Fruit fly (Drosophila melanogaster) whole organism, embryonic: ENCODE measurements around the gene CG13949.

ENCODE experiments used
- CG10366 ChIP-seq: fragments of 200-800 bp; sonication (Bioruptor generic); IDR thresholded peaks from 2 replicates; pipeline ENCODE4 v1.3.6; 2022; ENCODE audit warnings: missing biosample characterization, missing genetic modification characterization
- CG11093 ChIP-seq: fragments of 200-800 bp; sonication (Bioruptor generic); IDR thresholded peaks from 3 replicates; pipeline ENCODE4 v1.3.6; 2022; ENCODE audit warnings: missing biosample characterization, missing genetic modification characterization
- CG12744 ChIP-seq: fragments of 200-800 bp; sonication (Bioruptor generic); optimal IDR thresholded peaks from 2 replicates; lab custom pipeline; 2016; ENCODE audit warnings: missing biosample characterization, missing genetic modification characterization
- CG14860 ChIP-seq: fragments of 200-800 bp; sonication (Bioruptor generic); IDR thresholded peaks from 3 replicates; pipeline ENCODE4 v1.3.6; 2022; ENCODE audit warnings: missing biosample characterization, missing genetic modification characterization; ENCODE audit not compliant: partially characterized antibody
- CG1603 ChIP-seq: fragments of 200-800 bp; sonication (Bioruptor generic); optimal IDR thresholded peaks from 2 replicates; lab custom pipeline; 2019; ENCODE audit warnings: missing biosample characterization, mild to moderate bottlenecking, missing genetic modification characterization, moderate library complexity
- CG17385 ChIP-seq: fragments of 200-800 bp; sonication (Bioruptor generic); optimal IDR thresholded peaks from 3 replicates; lab custom pipeline; 2018; ENCODE audit warnings: missing biosample characterization, mild to moderate bottlenecking, missing genetic modification characterization
- CG18011 ChIP-seq: fragments of 200-800 bp; sonication (Bioruptor generic); optimal IDR thresholded peaks from 2 replicates; lab custom pipeline; 2017; ENCODE audit warnings: missing biosample characterization, missing genetic modification characterization, mild to moderate bottlenecking, moderate library complexity, missing genotype
- CG18262 ChIP-seq: fragments of 200-800 bp; optimal IDR thresholded peaks from 3 replicates; lab custom pipeline; 2019; ENCODE audit warnings: missing biosample characterization, mild to moderate bottlenecking, missing genetic modification characterization, moderate library complexity
- CG2712 ChIP-seq: fragments of 200-800 bp; optimal IDR thresholded peaks from 3 replicates; lab custom pipeline; 2019; ENCODE audit warnings: missing biosample characterization, mild to moderate bottlenecking, missing genetic modification characterization, moderate library complexity
- CG33557 ChIP-seq: fragments of 200-800 bp; sonication (Bioruptor generic); optimal IDR thresholded peaks from 2 replicates; lab custom pipeline; 2019; ENCODE audit warnings: missing biosample characterization, mild to moderate bottlenecking, missing genetic modification characterization, moderate library complexity
- CG42726 ChIP-seq: fragments of 200-800 bp; sonication (Bioruptor generic); IDR thresholded peaks from 2 replicates; pipeline ENCODE4 v1.3.6; 2022; ENCODE audit warnings: missing biosample characterization, missing genetic modification characterization; ENCODE audit not compliant: partially characterized antibody
- CG4424 ChIP-seq: fragments of 200-800 bp; sonication (Bioruptor generic); optimal IDR thresholded peaks from 3 replicates; lab custom pipeline; 2016; ENCODE audit warnings: missing biosample characterization, missing genetic modification characterization
- CG6683 ChIP-seq: fragments of 200-800 bp; sonication (Bioruptor generic); optimal IDR thresholded peaks from 2 replicates; lab custom pipeline; 2017; ENCODE audit warnings: missing biosample characterization, mild to moderate bottlenecking, missing genetic modification characterization, missing genetic modification reagents
- CG6765 ChIP-seq: fragments of 200-800 bp; sonication (Bioruptor generic); optimal IDR thresholded peaks from 3 replicates; lab custom pipeline; 2017; ENCODE audit warnings: missing biosample characterization, mild to moderate bottlenecking, missing genetic modification characterization
- CG7372 ChIP-seq: fragments of 200-800 bp; sonication (Bioruptor generic); IDR thresholded peaks from 2 replicates; pipeline ENCODE4 v1.3.6; 2022; ENCODE audit warnings: missing biosample characterization, missing genetic modification characterization
- CG7786 ChIP-seq: fragments of 200-800 bp; sonication (Bioruptor generic); optimal IDR thresholded peaks from 2 replicates; lab custom pipeline; 2016; ENCODE audit warnings: missing biosample characterization, missing genetic modification characterization
- CG9727 ChIP-seq: fragments of 200-800 bp; sonication (Bioruptor generic); optimal IDR thresholded peaks from 3 replicates; lab custom pipeline; 2017; ENCODE audit warnings: missing biosample characterization, mild to moderate bottlenecking, missing genetic modification characterization
- CrebB ChIP-seq: fragments of 200-800 bp; sonication (Bioruptor generic); optimal IDR thresholded peaks from 3 replicates; lab custom pipeline; 2018; ENCODE audit warnings: missing biosample characterization, mild to moderate bottlenecking, missing genetic modification characterization
- Drgx ChIP-seq: fragments of 200-800 bp; sonication (Bioruptor generic); IDR thresholded peaks from 2 replicates; pipeline ENCODE4 v1.3.6; 2022; ENCODE audit warnings: missing biosample characterization, missing genetic modification characterization
- Ets97D ChIP-seq: fragments of 200-800 bp; sonication (Bioruptor generic); optimal IDR thresholded peaks from 3 replicates; lab custom pipeline; 2016; ENCODE audit warnings: missing biosample characterization, missing genetic modification characterization
- Fer1 ChIP-seq: fragments of 200-800 bp; sonication (Bioruptor generic); optimal IDR thresholded peaks from 2 replicates; lab custom pipeline; 2017; ENCODE audit warnings: missing biosample characterization, mild to moderate bottlenecking, missing genetic modification characterization
- Hr39 ChIP-seq: fragments of >200 bp; optimal IDR thresholded peaks from 2 replicates; lab custom pipeline; 2017
- Hr78 ChIP-seq, 2 experiments: fragments of 200-800 bp in 1 of 2; fragments of >200 bp in 1 of 2; sonication (Bioruptor generic) in 1 of 2; optimal IDR thresholded peaks; 2 replicates each; lab custom pipeline; 2017 to 2019; ENCODE audit warnings: missing biosample characterization in 2 of 2, missing genetic modification characterization in 2 of 2, mild to moderate bottlenecking in 1 of 2, moderate library complexity in 1 of 2
- Hsf ChIP-seq: fragments of 200-800 bp; sonication (Bioruptor generic); optimal IDR thresholded peaks from 3 replicates; lab custom pipeline; 2016; ENCODE audit warnings: missing biosample characterization, missing genetic modification characterization
- Jarid2 ChIP-seq: fragments of 200-800 bp; sonication (Bioruptor generic); optimal IDR thresholded peaks from 3 replicates; lab custom pipeline; 2017; ENCODE audit warnings: mild to moderate bottlenecking, missing biosample characterization, missing genetic modification reagents, missing genetic modification characterization
- Mad ChIP-seq: fragments of 200-800 bp; sonication (Bioruptor generic); optimal IDR thresholded peaks from 2 replicates; lab custom pipeline; 2016; ENCODE audit warnings: missing biosample characterization, missing genetic modification characterization
- Nf-YA ChIP-seq: fragments of 200-800 bp; sonication (Bioruptor generic); IDR thresholded peaks from 2 replicates; pipeline ENCODE4 v1.3.6; 2022; ENCODE audit warnings: missing biosample characterization, missing genetic modification characterization
- Oaz ChIP-seq: fragments of 200-800 bp; sonication (Bioruptor generic); IDR thresholded peaks from 2 replicates; pipeline ENCODE4 v1.3.6; 2022; ENCODE audit warnings: missing biosample characterization, missing genetic modification characterization
- PHDP ChIP-seq: fragments of 200-800 bp; sonication (Bioruptor generic); optimal IDR thresholded peaks from 3 replicates; lab custom pipeline; 2018; ENCODE audit warnings: missing biosample characterization, mild to moderate bottlenecking, missing genetic modification characterization, moderate library complexity
- Ptx1 ChIP-seq: fragments of 200-800 bp; sonication (Bioruptor generic); IDR thresholded peaks from 2 replicates; pipeline ENCODE4 v1.3.6; 2022; ENCODE audit warnings: missing biosample characterization, missing genetic modification characterization
- Ravus ChIP-seq: fragments of 200-800 bp; sonication (Bioruptor generic); IDR thresholded peaks from 2 replicates; pipeline ENCODE4 v1.3.6; 2022; ENCODE audit warnings: missing biosample characterization, missing genetic modification characterization
- ab ChIP-seq: fragments of 200-800 bp; sonication (Bioruptor generic); optimal IDR thresholded peaks from 2 replicates; lab custom pipeline; 2016; ENCODE audit warnings: missing biosample characterization, missing genetic modification characterization
- al ChIP-seq: fragments of 200-800 bp; sonication (Bioruptor generic); IDR thresholded peaks from 2 replicates; pipeline ENCODE4 v1.3.6; 2022; ENCODE audit warnings: missing biosample characterization, missing genetic modification characterization
- bigmax ChIP-seq: fragments of 200-800 bp; sonication (Bioruptor generic); optimal IDR thresholded peaks from 2 replicates; lab custom pipeline; 2018; ENCODE audit warnings: missing biosample characterization, mild to moderate bottlenecking, missing genetic modification characterization
- chn ChIP-seq: fragments of 200-800 bp; sonication (Bioruptor generic); optimal IDR thresholded peaks from 2 replicates; lab custom pipeline; 2016; ENCODE audit warnings: missing biosample characterization, missing genetic modification characterization
- croc ChIP-seq: fragments of 200-800 bp; sonication (Bioruptor generic); conservative IDR thresholded peaks from 3 replicates; pipeline ENCODE4 v1.3.6; 2022; ENCODE audit warnings: missing biosample characterization, missing genetic modification characterization
- fd64A ChIP-seq: fragments of 200-800 bp; sonication (Bioruptor generic); optimal IDR thresholded peaks from 3 replicates; lab custom pipeline; 2018; ENCODE audit warnings: missing biosample characterization, mild to moderate bottlenecking, missing genetic modification characterization
- gem ChIP-seq: fragments of 200-800 bp; sonication (Bioruptor generic); optimal IDR thresholded peaks from 2 replicates; lab custom pipeline; 2019; ENCODE audit warnings: missing biosample characterization, mild to moderate bottlenecking, missing genetic modification characterization, moderate library complexity
- grn ChIP-seq: fragments of 200-800 bp; sonication (Bioruptor generic); optimal IDR thresholded peaks from 3 replicates; lab custom pipeline; 2017; ENCODE audit warnings: missing biosample characterization, missing genetic modification characterization
- jing ChIP-seq: fragments of 200-800 bp; sonication (Bioruptor generic); optimal IDR thresholded peaks from 2 replicates; lab custom pipeline; 2018; ENCODE audit warnings: missing biosample characterization, mild to moderate bottlenecking, missing genetic modification characterization
- jumu ChIP-seq: fragments of 200-800 bp; sonication (Bioruptor generic); optimal IDR thresholded peaks from 3 replicates; lab custom pipeline; 2016; ENCODE audit warnings: missing biosample characterization, missing genetic modification characterization
- ken ChIP-seq: fragments of 200-800 bp; sonication (Bioruptor generic); IDR thresholded peaks from 3 replicates; pipeline ENCODE4 v1.3.6; 2022; ENCODE audit warnings: missing biosample characterization, missing genetic modification characterization
- kni ChIP-seq: fragments of 200-800 bp; sonication (Bioruptor generic); optimal IDR thresholded peaks from 3 replicates; lab custom pipeline; 2017; ENCODE audit warnings: mild to moderate bottlenecking, missing biosample characterization, missing genetic modification reagents, missing genetic modification characterization
- lbe ChIP-seq: fragments of 200-800 bp; sonication (Bioruptor generic); optimal IDR thresholded peaks from 2 replicates; lab custom pipeline; 2016; ENCODE audit warnings: missing biosample characterization, mild to moderate bottlenecking, missing genetic modification characterization
- mirr ChIP-seq: fragments of 200-800 bp; sonication (Bioruptor generic); optimal IDR thresholded peaks from 3 replicates; lab custom pipeline; 2018; ENCODE audit warnings: missing biosample characterization, mild to moderate bottlenecking, missing genetic modification characterization
- p53 ChIP-seq: fragments of 200-800 bp; sonication (Bioruptor generic); optimal IDR thresholded peaks from 2 replicates; lab custom pipeline; 2016; ENCODE audit warnings: missing biosample characterization, missing genetic modification characterization
- psq ChIP-seq: fragments of 200-800 bp; sonication (Bioruptor generic); optimal IDR thresholded peaks from 2 replicates; lab custom pipeline; 2017; ENCODE audit warnings: missing biosample characterization, missing genetic modification characterization
- pum ChIP-seq: fragments of 200-800 bp; sonication (Bioruptor generic); optimal IDR thresholded peaks from 2 replicates; lab custom pipeline; 2016; ENCODE audit warnings: missing biosample characterization, missing genetic modification characterization
- repo ChIP-seq: fragments of 200-800 bp; sonication (Bioruptor generic); optimal IDR thresholded peaks from 2 replicates; lab custom pipeline; 2016; ENCODE audit warnings: missing biosample characterization, missing genetic modification characterization
- zen ChIP-seq: fragments of 200-800 bp; sonication (Bioruptor generic); optimal IDR thresholded peaks from 3 replicates; lab custom pipeline; 2018; ENCODE audit warnings: missing biosample characterization, mild to moderate bottlenecking, missing genetic modification characterization, moderate library complexity
- zfh1 ChIP-seq: fragments of 200-800 bp; sonication (Bioruptor generic); IDR thresholded peaks from 3 replicates; pipeline ENCODE4 v1.3.6; 2022; ENCODE audit warnings: missing biosample characterization, missing genetic modification characterization

CG13949 gene

DNA sequence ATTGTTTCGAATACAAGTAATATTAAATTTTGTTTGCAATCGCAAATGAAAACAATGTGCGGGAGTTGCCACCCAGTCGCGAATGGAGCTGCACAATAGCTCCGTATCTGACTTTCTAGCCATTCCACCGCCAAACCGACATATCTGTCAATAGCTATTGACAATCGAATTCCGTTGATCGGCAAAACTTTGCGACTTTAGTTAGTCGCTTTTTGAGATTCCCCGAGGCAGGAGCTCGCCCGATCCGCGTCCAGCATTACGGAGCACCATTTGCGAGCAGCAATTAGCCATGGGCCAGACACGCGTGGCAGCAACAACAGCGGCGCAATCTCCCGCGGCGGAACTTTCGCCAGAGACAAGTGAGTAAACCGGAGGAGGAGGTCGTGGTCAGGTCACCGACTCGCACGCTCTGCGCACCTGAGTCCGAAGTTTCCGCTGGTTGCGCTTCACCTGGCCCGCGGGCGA is 2.5 kb upstream of the CG13949 start, which contains the start of the genes CG4291 and kraken (continued):
- peak; percentile 40 for TF ChIP-seq Hsf (GFP tag; lab: Kevin White, UChicago)
- peak; percentile 17 for TF ChIP-seq CG7786 (GFP tag; lab: Kevin White, UChicago)
- peak; percentile 48 for TF ChIP-seq PHDP (tag; lab: Kevin White, UChicago)
- peak; percentile 35 for TF ChIP-seq Mad (GFP tag; lab: Kevin White, UChicago)
- no peak for TF ChIP-seq Nf-YA (GFP tag; lab: Robert Waterston, UW)
- TF ChIP-seq CG6683: no peak
- peak; percentile 63; the same call in 2 of the 3 replicates for TF ChIP-seq ken (GFP tag; lab: Robert Waterston, UW)
- TF ChIP-seq Ptx1 (GFP tag; lab: Robert Waterston, UW): peak; percentile 22; the same call in 1 of the 2 replicates
- no peak for TF ChIP-seq psq (GFP tag; lab: Kevin White, UChicago)
- TF ChIP-seq Hr39: no peak
- TF ChIP-seq CG33557 (GFP tag; lab: Kevin White, UChicago): peak; percentile 13
- TF ChIP-seq CG6765 (GFP tag; lab: Kevin White, UChicago): peak; percentile 49
- peak; percentile 9 for TF ChIP-seq lbe (GFP tag; lab: Kevin White, UChicago)
- TF ChIP-seq al (GFP tag; lab: Robert Waterston, UW): 0 out of 2 replicates have a peak, but pooled peaks have one; percentile 18
- TF ChIP-seq ab: no peak
- peak; percentile 43 for TF ChIP-seq CG12744 (GFP tag; lab: Kevin White, UChicago)
- TF ChIP-seq zen (tag; lab: Kevin White, UChicago): peak; percentile 24
- TF ChIP-seq grn (GFP tag; lab: Kevin White, UChicago): peak; percentile 22
- TF ChIP-seq CG7372 (GFP tag; lab: Robert Waterston, UW): no peak
- TF ChIP-seq bigmax (GFP tag; lab: Kevin White, UChicago): no peak
- TF ChIP-seq CG14860: no peak
- no peak for TF ChIP-seq jing (GFP tag; lab: Kevin White, UChicago)
- peak; percentile 67 for TF ChIP-seq chn
- peak; percentile 43 for TF ChIP-seq pum (GFP tag; lab: Kevin White, UChicago)
- peak; percentile 52 for TF ChIP-seq gem (tag; lab: Kevin White, UChicago)
- peak; percentile 52 for TF ChIP-seq p53 (GFP tag; lab: Kevin White, UChicago)
- TF ChIP-seq CG4424: peak; percentile 52
- peak; percentile 81 for TF ChIP-seq CG1603 (tag; lab: Kevin White, UChicago)
- TF ChIP-seq CG11093 (GFP tag; lab: Robert Waterston, UW): 0 out of 3 replicates have a peak, but pooled peaks have one; percentile 19
- TF ChIP-seq Fer1 (GFP tag; lab: Kevin White, UChicago): peak; percentile 53
- no peak for TF ChIP-seq CG9727 (GFP tag; lab: Kevin White, UChicago)
- peak; percentile 82 for TF ChIP-seq CrebB (tag; lab: Kevin White, UChicago)
- TF ChIP-seq CG18011 (GFP tag; lab: Kevin White, UChicago): peak; percentile 27
- TF ChIP-seq croc (GFP tag; lab: Robert Waterston, UW): no peak
- peak; percentile 64; the same call in 1 of the 2 replicates for TF ChIP-seq CG42726
- peak in 1 of 2 experiments; percentile 84 for TF ChIP-seq Hr78 (GFP tag; optimal IDR thresholded peaks at IDR 0.05; lab: Kevin White, UChicago)
- peak; percentile 41 for TF ChIP-seq CG17385 (GFP tag; lab: Kevin White, UChicago)
- 0 out of 2 replicates have a peak, but pooled peaks have one; percentile 12 for TF ChIP-seq Oaz (GFP tag; lab: Robert Waterston, UW)
- peak; percentile 7 for TF ChIP-seq Ets97D (GFP tag; lab: Kevin White, UChicago)
- peak; percentile 46 for TF ChIP-seq CG10366 (GFP tag; lab: Robert Waterston, UW)
- TF ChIP-seq CG2712 (tag; lab: Kevin White, UChicago): peak; percentile 43
- peak; percentile 72 for TF ChIP-seq mirr (GFP tag; lab: Kevin White, UChicago)
- TF ChIP-seq fd64A: no peak
- TF ChIP-seq CG18262: peak; percentile 32
- peak; percentile 35; the same call in 1 of the 2 replicates for TF ChIP-seq Drgx (GFP tag; lab: Robert Waterston, UW)
- peak; percentile 42; the same call in 1 of the 3 replicates for TF ChIP-seq zfh1 (GFP tag; lab: Robert Waterston, UW)
- TF ChIP-seq Jarid2 (GFP tag; lab: Kevin White, UChicago): peak; percentile 88
- TF ChIP-seq kni (GFP tag; lab: Kevin White, UChicago): no peak
- TF ChIP-seq Ravus (GFP tag; lab: Robert Waterston, UW): no peak
- no peak for TF ChIP-seq repo
- no peak for TF ChIP-seq jumu
